Fruit fly (Drosophila melanogaster): ENCODE data around the gene CG12065.

CG12065 gene

dm6 chrX:8583159-8583558, 9.1 kb downstream of the CG12065 start (continued):
- TF ChIP-seq tgo (GFP tag; IDR thresholded peaks at IDR 0.05) = peak; percentile 19; the same call in 1 of the 3 replicates
- TF ChIP-seq CG34422 (GFP tag; IDR thresholded peaks at IDR 0.05) = 0 out of 3 replicates have a peak, but pooled peaks have one; percentile 21
- 0 out of 2 replicates have a peak, but pooled peaks have one; percentile 8 for TF ChIP-seq Poxn (GFP tag; IDR thresholded peaks at IDR 0.05)
- TF ChIP-seq ci (GFP tag; IDR thresholded peaks at IDR 0.05) = 0 out of 3 replicates have a peak, but pooled peaks have one; percentile 31
- TF ChIP-seq Ets65A (GFP tag) = peak; percentile 42
- no peak for TF ChIP-seq CG4854 (GFP tag; optimal IDR thresholded peaks at IDR 0.05)
- peak; percentile 14 for TF ChIP-seq CG12769 (tag; optimal IDR thresholded peaks at IDR 0.05)
- peak; percentile 82 for TF ChIP-seq Med (GFP tag)
- TF ChIP-seq CG12659 (GFP tag; optimal IDR thresholded peaks at IDR 0.05) = peak; percentile 52
- TF ChIP-seq CG15269 (tag; optimal IDR thresholded peaks at IDR 0.05) = peak; percentile 32
- TF ChIP-seq grau (tag; optimal IDR thresholded peaks at IDR 0.05) = peak; percentile 81
- TF ChIP-seq unpg (GFP tag; optimal IDR thresholded peaks at IDR 0.05) = peak; percentile 6
- no peak for TF ChIP-seq CG31365 (tag; optimal IDR thresholded peaks at IDR 0.05)
- TF ChIP-seq cas (GFP tag; IDR thresholded peaks at IDR 0.05) = no peak

- no peak for TF ChIP-seq Awh (GFP tag; IDR thresholded peaks at IDR 0.05)
- TF ChIP-seq Scr (GFP tag; IDR thresholded peaks at IDR 0.05; ENCODE audit: partially characterized antibody) = peak; percentile 87
- no peak for TF ChIP-seq org-1 (GFP tag; optimal IDR thresholded peaks at IDR 0.05)
- TF ChIP-seq stwl (tag; optimal IDR thresholded peaks at IDR 0.05) = peak; percentile 91
- no peak for TF ChIP-seq CG13424 (tag; optimal IDR thresholded peaks at IDR 0.05)
- TF ChIP-seq Hsf (GFP tag; optimal IDR thresholded peaks at IDR 0.05) = no peak
- peak; percentile 15 for TF ChIP-seq Hmr (GFP tag; optimal IDR thresholded peaks at IDR 0.05)
- peak; percentile 94 for TF ChIP-seq ftz-f1 (GFP tag; optimal IDR thresholded peaks at IDR 0.05)
- peak; percentile 83 for TF ChIP-seq CG42726 (GFP tag; IDR thresholded peaks at IDR 0.05; ENCODE audit: partially characterized antibody)
- no peak for TF ChIP-seq CG10959 (GFP tag; IDR thresholded peaks at IDR 0.05)
- TF ChIP-seq CG34422 (GFP tag; IDR thresholded peaks at IDR 0.05) = peak; percentile 30; the same call in 1 of the 3 replicates
- TF ChIP-seq sc (optimal IDR thresholded peaks at IDR 0.05) = no peak
- no peak for TF ChIP-seq sc (GFP tag; optimal IDR thresholded peaks at IDR 0.05)
- TF ChIP-seq CG10267 (tag; optimal IDR thresholded peaks at IDR 0.05) = peak; percentile 22
- peak; percentile 65 for TF ChIP-seq CG17186 (GFP tag; optimal IDR thresholded peaks at IDR 0.05)
- TF ChIP-seq MBD-R2 (GFP tag; IDR thresholded peaks at IDR 0.05) = peak; percentile 85
- peak; percentile 85 for TF ChIP-seq Doc3 (GFP tag; IDR thresholded peaks at IDR 0.05; ENCODE audit: partially characterized antibody)
- TF ChIP-seq CG13624 (GFP tag; optimal IDR thresholded peaks at IDR 0.05) = peak; percentile 23
- TF ChIP-seq Tbp (GFP tag; optimal IDR thresholded peaks at IDR 0.05) = no peak
- peak; percentile 78 for TF ChIP-seq crol (GFP tag; IDR thresholded peaks at IDR 0.05)
- TF ChIP-seq Myb (GFP tag; optimal IDR thresholded peaks at IDR 0.05) = peak; percentile 80
- TF ChIP-seq Dek (tag; optimal IDR thresholded peaks at IDR 0.05) = peak; percentile 7
- peak; percentile 84 for TF ChIP-seq zen2 (GFP tag; IDR thresholded peaks at IDR 0.05; ENCODE audit: partially characterized antibody)
- peak; percentile 35 for TF ChIP-seq nmo (GFP tag; optimal IDR thresholded peaks at IDR 0.05)
- no peak for TF ChIP-seq Jarid2 (GFP tag; optimal IDR thresholded peaks at IDR 0.05)
- no peak for TF ChIP-seq Side (GFP tag; optimal IDR thresholded peaks at IDR 0.05)
- TF ChIP-seq BEAF-32 (GFP tag; optimal IDR thresholded peaks at IDR 0.05) = peak; percentile 89
- peak; percentile 55; the same call in 1 of the 2 replicates for TF ChIP-seq sob (GFP tag; IDR thresholded peaks at IDR 0.05)
- no peak for TF ChIP-seq fu2 (GFP tag; optimal IDR thresholded peaks at IDR 0.05)
- no peak for TF ChIP-seq slbo (GFP tag; IDR thresholded peaks at IDR 0.05)
- TF ChIP-seq grau (tag; optimal IDR thresholded peaks at IDR 0.05) = peak; percentile 31
- peak; percentile 34 for TF ChIP-seq YL-1 (GFP tag; optimal IDR thresholded peaks at IDR 0.05)
- TF ChIP-seq CG2120 (GFP tag; optimal IDR thresholded peaks at IDR 0.05) = peak; percentile 25
- peak; percentile 27 for TF ChIP-seq CoRest (tag; optimal IDR thresholded peaks at IDR 0.05)
- peak; percentile 72 for TF ChIP-seq row (GFP tag; IDR thresholded peaks at IDR 0.05)
- TF ChIP-seq en (GFP tag; optimal IDR thresholded peaks at IDR 0.05) = no peak
- no peak for TF ChIP-seq CG17829 (tag; optimal IDR thresholded peaks at IDR 0.05)
Measured at dm6 chrX:8588607-8589171, 14.6 kb downstream of the CG12065 start, which contains the start of gene CG12081. TSS of gene CG12081 (plus strand) at chrX:8588811.

Measured in whole organism, embryonic.